Worm (Caenorhabditis elegans) whole organism, L4/young adult: ENCODE results near the gene F18A12.7.
"Not testable (repeated sequence)": the region's sequence is repeated elsewhere in the genome, so short reads cannot be mapped to it uniquely, and the experiment has no call there.

Experiments used
- W03F9.2 ChIP-seq: fragments of 150-350 bp; optimal IDR thresholded peaks from 2 replicates; lab custom pipeline; 2014; ENCODE audit warnings: missing biosample characterization, missing genetic modification characterization
- dao-5 ChIP-seq: sonication (generic microtip); optimal IDR thresholded peaks from 2 replicates; lab custom pipeline; 2016; ENCODE audit warnings: missing genotype, missing genetic modification characterization, moderate library complexity, missing compliant biosample characterization
- him-1 ChIP-seq: sonication (generic microtip); optimal IDR thresholded peaks from 2 replicates; lab custom pipeline; 2016; ENCODE audit warnings: missing genotype, missing genetic modification reagents, missing genetic modification characterization, missing compliant biosample characterization

F18A12.7 gene

DNA sequence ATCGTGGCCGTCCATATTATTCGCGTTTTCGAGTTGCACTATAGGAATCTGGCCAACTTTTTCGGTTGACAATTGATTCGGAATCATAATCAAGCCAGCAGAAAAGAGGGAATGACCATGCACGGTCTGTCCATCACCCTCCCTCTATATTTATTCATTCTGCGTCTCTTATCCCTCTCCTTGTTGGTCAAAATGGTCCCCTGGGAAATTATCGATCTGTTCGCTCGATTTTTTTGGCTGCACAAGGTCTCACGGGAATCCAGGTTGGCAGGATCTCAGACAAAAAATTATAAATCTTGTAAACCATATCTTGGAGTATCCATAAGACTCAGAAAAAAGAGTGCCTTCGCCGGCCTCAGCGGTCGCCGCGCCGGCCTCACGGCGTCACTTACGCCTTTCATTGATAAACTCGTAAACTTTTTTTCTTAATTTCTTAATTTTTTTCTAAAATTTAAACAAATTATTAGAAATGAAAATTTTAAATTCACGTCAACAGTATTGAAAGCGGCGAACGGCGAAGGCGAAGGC, at the start of gene F18A12.7, which contains the start of gene F18A12.2:
Gene F18A12.7 (minus strand): TSS at position 101 of the 528 bp plus-strand sequence.
Gene F18A12.2 (plus strand): TSS at position 478 of the 528 bp plus-strand sequence.
- TF ChIP-seq dao-5 (no peak), him-1 (tag; lab: Kevin White, UChicago) (no peak), W03F9.2 (tag; lab: Kevin White, UChicago) (no peak)

DNA sequence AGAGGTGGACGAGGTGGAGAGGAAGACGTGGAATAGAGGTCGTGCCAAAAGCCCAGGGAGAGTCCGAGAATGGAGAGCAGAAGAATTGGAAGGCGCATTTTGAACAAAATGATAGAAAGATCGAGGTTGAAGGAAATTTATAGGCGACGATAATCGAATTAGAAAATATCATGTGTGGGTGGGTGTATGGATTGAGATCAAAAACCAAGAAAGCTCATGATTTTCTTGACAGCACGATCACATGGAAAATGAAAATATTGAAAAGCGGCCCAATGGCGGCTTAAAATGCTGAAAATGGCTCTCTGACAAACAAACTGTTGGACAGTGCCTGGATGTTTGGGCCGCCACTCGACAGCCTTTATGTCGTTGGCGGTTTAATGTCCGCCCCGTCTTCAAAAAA, 48.8 kb upstream of the F18A12.7 start, which contains the start of gene C16C8.9:
Gene C16C8.9 (minus strand): TSS at position 101 of the 400 bp plus-strand sequence.
- TF ChIP-seq W03F9.2 (tag; lab: Kevin White, UChicago) (no peak), dao-5 (no peak), him-1 (tag; lab: Kevin White, UChicago) (no peak)

DNA sequence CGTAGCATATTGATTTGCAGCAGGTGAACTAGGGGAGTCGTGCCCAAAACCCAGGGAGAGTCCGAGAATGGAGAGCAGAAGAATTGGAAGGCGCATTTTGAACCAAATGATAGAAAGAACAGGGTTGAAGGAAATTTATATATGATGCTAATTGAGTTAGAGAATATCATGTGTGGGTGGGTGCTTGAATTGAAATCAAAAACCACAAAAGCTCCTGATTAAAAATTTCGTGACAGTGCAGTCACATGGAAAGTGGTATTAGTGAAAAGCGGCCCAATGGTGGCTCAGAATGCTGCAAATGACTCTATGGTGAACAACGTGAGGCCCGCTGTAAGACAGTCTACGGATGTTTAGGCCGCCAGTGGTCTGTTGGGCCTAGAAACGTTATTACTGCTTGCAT, 47.3 kb upstream of the F18A12.7 start, which contains the start of gene C16C8.8:
Gene C16C8.8 (minus strand): TSS at position 101 of the 400 bp plus-strand sequence.
- TF ChIP-seq W03F9.2 (tag; lab: Kevin White, UChicago) = no peak
- no peak for TF ChIP-seq him-1 (tag; lab: Kevin White, UChicago)
- TF ChIP-seq dao-5 = no peak

DNA sequence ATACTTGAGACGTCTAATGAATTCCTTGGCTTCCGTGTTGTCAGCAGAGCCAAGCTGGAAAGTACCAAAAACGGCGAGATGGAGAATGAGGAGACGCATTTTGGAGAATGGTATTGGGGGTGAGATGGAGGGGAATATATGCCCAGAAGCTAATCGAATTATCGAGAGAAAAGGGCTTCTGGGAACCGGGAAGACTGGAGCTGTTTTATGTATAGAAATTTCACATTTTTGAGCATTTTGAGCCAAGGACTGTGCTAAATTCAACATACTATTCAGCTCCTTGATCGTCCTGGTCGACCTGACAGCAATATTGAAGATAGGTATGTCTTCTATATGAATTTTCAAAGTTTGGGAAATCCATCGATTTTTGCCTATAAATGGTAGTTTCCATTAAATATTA, 45.8 kb upstream of the F18A12.7 start, which contains the start of gene C16C8.7:
Gene C16C8.7 (minus strand): TSS at position 101 of the 400 bp plus-strand sequence.
- TF ChIP-seq him-1 (tag; lab: Kevin White, UChicago) (no peak), dao-5 (no peak), W03F9.2 (tag; lab: Kevin White, UChicago) (no peak)

DNA sequence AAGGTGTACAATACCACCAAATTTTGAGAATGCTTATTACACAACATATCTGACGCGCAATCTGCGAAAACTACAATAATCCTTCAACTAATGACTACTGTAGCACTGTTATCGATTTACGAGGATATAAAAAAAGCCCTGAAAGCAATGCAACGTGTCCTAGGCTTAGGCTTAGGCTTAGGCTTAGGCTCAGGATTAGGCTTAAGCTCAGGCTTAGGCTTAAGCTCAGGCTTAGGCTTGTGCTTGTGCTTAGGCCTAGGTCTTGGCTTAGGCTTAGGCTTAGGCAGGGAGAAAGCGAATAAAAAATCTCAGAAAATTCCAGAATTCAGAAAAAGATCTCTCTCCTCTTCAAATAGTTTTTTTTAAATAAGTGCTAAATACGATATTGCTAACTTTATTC, 44.9 kb upstream of the F18A12.7 start:
- no peak for TF ChIP-seq him-1 (tag; lab: Kevin White, UChicago)
- no peak for TF ChIP-seq dao-5
- TF ChIP-seq W03F9.2 (tag; lab: Kevin White, UChicago) = no peak

DNA sequence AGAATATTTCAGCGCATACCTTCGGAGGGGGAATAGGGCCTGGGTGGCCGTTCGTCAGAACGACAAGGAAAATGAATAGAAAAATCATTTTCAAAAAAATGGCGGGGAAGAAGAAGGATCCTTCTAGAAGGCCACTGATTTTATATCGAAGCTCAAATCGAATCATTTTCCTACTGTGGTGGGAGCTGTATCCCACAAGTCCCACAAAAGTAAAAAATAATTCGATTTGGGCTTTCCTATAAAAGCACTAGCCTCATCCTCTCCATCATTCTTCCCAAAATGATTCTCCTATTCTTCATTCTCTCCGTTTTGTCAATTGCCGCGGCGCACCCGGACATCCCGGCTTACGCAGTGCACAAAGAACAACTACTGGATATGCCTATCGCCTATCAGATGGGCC, 43.9 kb upstream of the F18A12.7 start, which contains the start of the genes C16C8.26 and C16C8.19:
Gene C16C8.26 (minus strand): TSS at position 101 of the 400 bp plus-strand sequence.
Gene C16C8.19 (plus strand): TSS at position 279 of the 400 bp plus-strand sequence.
- TF ChIP-seq W03F9.2 (tag; lab: Kevin White, UChicago) = no peak
- TF ChIP-seq dao-5 = no peak
- TF ChIP-seq him-1 (tag; lab: Kevin White, UChicago) = no peak

DNA sequence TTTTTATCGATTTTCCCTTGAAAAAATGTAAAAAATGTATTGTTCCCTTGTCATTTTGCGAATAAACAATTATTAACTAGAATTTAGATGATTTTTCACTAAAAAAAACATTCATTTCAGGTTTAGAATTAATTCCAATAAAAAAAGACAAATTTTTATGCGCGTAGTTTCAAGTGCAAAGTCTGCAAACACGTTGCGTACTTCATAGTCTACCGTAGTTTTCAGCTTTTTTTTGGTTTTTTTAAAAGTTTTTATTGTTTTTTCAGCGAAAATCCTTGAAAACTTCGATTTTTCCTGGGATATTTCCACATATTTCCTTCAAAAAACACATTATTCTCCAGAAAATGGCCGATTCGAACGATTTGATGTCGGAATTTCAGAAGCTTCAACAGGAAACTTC, 39.2 kb upstream of the F18A12.7 start, which contains the start of gene C16C8.11:
Gene C16C8.11 (plus strand): TSS at position 188 of the 400 bp plus-strand sequence.
- no peak for TF ChIP-seq dao-5
- TF ChIP-seq him-1 (tag; lab: Kevin White, UChicago) = no peak
- TF ChIP-seq W03F9.2 (tag; lab: Kevin White, UChicago) = no peak

DNA sequence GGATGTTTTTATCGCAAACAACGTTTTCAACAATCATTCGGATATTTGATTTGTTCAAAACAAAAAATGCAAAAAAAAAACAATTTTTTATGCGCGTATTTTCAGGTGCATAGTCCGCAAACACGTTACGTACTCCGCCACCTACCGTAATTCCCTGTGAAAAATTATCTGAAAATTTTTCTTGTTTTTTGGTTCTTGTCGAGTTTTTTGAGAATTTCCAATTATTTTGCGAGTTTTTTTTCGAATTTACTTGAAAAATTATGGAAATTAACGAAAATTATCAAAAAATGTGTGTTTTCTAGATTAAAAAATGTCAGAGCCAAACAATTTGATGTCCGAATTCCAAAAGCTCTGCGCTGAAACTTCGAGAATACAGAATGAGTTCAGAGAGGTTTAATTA, 38.1 kb upstream of the F18A12.7 start, which contains the start of gene C16C8.12:
Gene C16C8.12 (plus strand): TSS at position 301 of the 400 bp plus-strand sequence.
- no peak for TF ChIP-seq dao-5
- TF ChIP-seq him-1 (tag; lab: Kevin White, UChicago) = no peak
- TF ChIP-seq W03F9.2 (tag; lab: Kevin White, UChicago) = no peak

DNA sequence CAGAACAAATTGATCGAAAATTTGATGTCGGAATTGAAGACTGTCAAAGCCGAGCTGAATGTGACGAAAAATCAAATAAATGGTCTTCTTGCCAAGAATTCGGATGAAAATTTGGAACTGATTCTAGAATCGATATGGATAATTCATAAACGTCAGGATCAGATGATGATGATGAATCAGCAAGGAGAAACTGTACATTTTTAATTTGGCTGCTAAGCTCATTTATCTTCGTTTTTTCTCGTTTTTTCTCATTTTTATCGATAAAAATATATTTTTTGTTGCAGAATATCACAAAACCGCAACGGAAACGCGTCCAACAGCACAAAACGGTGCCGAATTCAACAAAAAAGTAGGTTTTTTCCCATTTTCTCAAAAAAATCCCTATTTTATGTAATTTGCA, 35.2 kb upstream of the F18A12.7 start, which contains the start of gene C16C8.14:
Gene C16C8.14 (plus strand): TSS at position 301 of the 400 bp plus-strand sequence.
- not testable (repeated sequence) for TF ChIP-seq W03F9.2 (tag; lab: Kevin White, UChicago); dao-5; him-1 (tag; lab: Kevin White, UChicago)

DNA sequence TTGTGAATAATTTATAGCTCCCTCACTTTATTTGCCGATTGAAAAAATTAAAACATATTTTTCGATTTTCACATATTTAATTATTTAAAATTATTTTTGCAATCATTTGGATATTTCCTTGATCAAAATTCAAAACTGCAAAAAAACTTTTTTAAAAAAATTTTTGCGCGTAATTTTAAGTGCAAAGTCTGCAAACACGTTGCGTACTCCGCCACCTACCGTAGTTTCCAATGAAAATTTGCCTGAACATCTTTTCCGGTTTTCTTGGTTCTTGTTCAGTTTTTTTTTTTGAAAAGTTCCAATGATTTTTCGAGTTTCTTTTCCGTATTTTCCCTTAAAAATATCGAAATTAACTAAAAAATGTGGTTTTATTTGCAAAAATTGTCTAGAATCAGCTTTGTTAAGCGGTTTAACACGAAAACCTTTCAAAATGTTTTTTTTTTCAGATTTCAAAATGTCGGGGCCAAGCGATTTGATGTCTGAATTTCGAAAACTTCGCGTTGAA, 34.5 kb upstream of the F18A12.7 start, which contains the start of gene C16C8.25:
Gene C16C8.25 (plus strand): TSS at position 455 of the 505 bp plus-strand sequence.
- no peak for TF ChIP-seq W03F9.2 (tag; lab: Kevin White, UChicago)
- no peak for TF ChIP-seq him-1 (tag; lab: Kevin White, UChicago)
- TF ChIP-seq dao-5 = no peak

DNA sequence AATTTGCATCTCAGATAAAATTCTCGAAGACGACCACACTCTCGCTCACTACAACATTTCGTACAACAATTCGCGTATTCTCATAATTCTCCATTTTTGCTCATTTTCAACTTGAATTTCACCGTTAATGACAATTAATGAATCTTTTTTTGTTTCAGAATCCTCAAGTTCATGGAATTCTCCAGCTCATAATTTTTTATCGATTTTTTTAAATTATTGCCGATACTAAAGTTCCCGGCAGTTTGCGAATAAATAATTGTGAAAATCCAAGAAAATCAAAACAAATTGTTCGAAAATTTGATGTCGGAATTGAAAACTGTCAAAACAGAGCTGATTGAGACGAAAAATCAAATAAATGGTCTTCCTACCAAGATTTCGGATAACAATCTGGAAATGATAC, 33.6 kb upstream of the F18A12.7 start, which contains the start of gene C16C8.21:
Gene C16C8.21 (plus strand): TSS at position 301 of the 400 bp plus-strand sequence.
- TF ChIP-seq dao-5 (no peak), him-1 (tag; lab: Kevin White, UChicago) (no peak), W03F9.2 (tag; lab: Kevin White, UChicago) (no peak)

DNA sequence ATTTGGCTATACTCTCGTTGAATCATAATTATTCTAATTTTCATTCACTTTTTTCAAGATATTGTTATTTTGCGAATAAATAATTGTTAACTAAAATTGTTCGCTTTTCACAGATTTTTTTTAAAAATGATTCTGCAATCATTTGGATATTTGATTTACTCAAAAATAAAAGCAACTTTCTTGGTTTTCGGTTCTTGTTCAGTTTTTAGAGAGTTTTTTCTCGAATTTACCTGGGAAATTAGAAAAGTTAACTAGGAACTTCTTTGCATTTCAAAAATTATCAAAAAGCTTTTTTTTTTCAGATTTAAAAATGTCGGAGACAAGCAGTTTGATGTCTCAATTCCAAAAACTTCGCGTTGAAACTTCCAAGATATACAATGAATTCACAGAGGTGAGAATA, 32.4 kb upstream of the F18A12.7 start, which contains the start of the genes C16C8.20 and gldi-6:
Gene C16C8.20 (plus strand): TSS at position 301 of the 400 bp plus-strand sequence.
Gene gldi-6 (plus strand): TSS at position 301 of the 400 bp plus-strand sequence.
- TF ChIP-seq dao-5 (no peak), W03F9.2 (tag; lab: Kevin White, UChicago) (no peak), him-1 (tag; lab: Kevin White, UChicago) (no peak)

DNA sequence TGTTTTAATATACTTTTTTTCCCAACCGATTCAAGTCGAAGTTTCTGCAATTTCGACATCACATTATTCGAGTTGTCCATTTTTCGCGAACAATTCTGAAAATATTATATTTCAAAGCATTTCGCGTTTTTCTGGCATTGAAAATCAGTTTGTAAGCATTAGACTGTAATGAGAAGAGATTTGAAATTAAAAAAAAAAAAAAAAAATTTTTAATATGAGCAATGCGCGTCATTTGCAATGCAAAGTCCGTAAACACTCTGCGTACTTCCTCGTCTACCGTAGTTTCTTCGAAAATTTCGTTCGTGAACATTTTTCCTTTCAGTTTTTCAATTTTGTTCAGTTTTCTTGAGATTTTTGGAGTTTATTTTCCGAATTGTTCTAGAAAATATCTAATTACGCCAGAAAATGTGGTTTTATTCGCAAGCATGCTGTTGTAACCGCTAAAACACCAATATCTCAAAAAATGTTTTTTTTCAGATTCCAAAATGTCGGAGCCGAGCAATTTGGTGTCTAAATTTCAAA, 31.1 kb upstream of the F18A12.7 start, which contains the start of the genes C16C8.5 and C16C8.16:
Gene C16C8.5 (minus strand): TSS at position 101 of the 522 bp plus-strand sequence.
Gene C16C8.16 (plus strand): TSS at position 472 of the 522 bp plus-strand sequence.
- TF ChIP-seq dao-5 = no peak
- TF ChIP-seq W03F9.2 (tag; lab: Kevin White, UChicago) = no peak
- no peak for TF ChIP-seq him-1 (tag; lab: Kevin White, UChicago)
